Fruit fly (Drosophila melanogaster): ENCODE measurements around the gene Mt2.

DNA sequence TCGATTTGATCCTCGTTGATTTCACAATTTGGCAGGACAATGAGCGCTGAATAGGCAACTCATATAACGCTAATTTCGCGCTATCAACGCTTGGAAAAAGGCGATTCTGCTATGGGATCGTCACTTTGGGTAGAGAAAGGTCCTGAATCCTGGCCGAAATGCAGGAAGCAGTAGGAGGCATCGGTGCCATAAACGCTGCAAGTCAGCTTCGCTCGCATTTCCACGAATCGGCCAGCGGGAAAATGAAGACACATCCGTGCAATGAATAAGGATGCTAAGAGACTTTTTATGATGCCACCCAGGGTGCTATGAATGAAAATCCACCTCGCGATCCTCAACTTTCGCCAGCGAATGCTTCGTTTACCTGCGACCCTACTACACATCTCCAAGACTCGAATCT is 8.9 kb upstream of the Mt2 start:
- TF ChIP-seq acj6 (GFP tag; optimal IDR thresholded peaks at IDR 0.05): no peak
- no peak for TF ChIP-seq CG11762 (GFP tag; optimal IDR thresholded peaks at IDR 0.05; ENCODE audit: insufficient read depth)
- no peak for TF ChIP-seq Hr4 (GFP tag; optimal IDR thresholded peaks at IDR 0.05)
- no peak for TF ChIP-seq Blimp-1 (GFP tag; optimal IDR thresholded peaks at IDR 0.05)
- TF ChIP-seq CG3032 (tag; optimal IDR thresholded peaks at IDR 0.05): no peak
- no peak for TF ChIP-seq Smox (GFP tag; optimal IDR thresholded peaks at IDR 0.05)
- no peak for TF ChIP-seq Lpt (GFP tag; optimal IDR thresholded peaks at IDR 0.05)
- no peak for TF ChIP-seq Hr39 (GFP tag; optimal IDR thresholded peaks at IDR 0.05)
- no peak for TF ChIP-seq CG1621 (tag; optimal IDR thresholded peaks at IDR 0.05)
- TF ChIP-seq dac (GFP tag; optimal IDR thresholded peaks at IDR 0.05): no peak

Measured in whole organism, prepupa.